Fruit fly (Drosophila melanogaster) whole organism, wandering third instar larva: ENCODE data around the gene rb.

Experiments used
- Abd-B ChIP-seq: fragments of >200 bp; optimal IDR thresholded peaks from 2 replicates; lab custom pipeline; 2017; ENCODE audit warnings: missing biosample characterization, missing genetic modification characterization
- CG32264 ChIP-seq: fragments of 200-800 bp; sonication (Bioruptor generic); optimal IDR thresholded peaks from 2 replicates; lab custom pipeline; 2016; ENCODE audit warnings: missing biosample characterization, missing genetic modification characterization
- CG9705 ChIP-seq: fragments of 200-800 bp; sonication (Bioruptor generic); optimal IDR thresholded peaks from 2 replicates; lab custom pipeline; 2018; ENCODE audit warnings: missing biosample characterization, mild to moderate bottlenecking, missing genetic modification characterization
- CrebA ChIP-seq: fragments of 200-800 bp; sonication (Bioruptor generic); optimal IDR thresholded peaks from 2 replicates; lab custom pipeline; 2016; ENCODE audit warnings: missing biosample characterization, mild to moderate bottlenecking, missing genetic modification characterization, borderline replicate concordance
- Dfd ChIP-seq: fragments of >200 bp; optimal IDR thresholded peaks from 2 replicates; lab custom pipeline; 2017; ENCODE audit warnings: missing biosample characterization, missing genetic modification characterization
- Dif ChIP-seq: fragments of 200-275, 200-300 bp; sonication (Bioruptor generic); optimal IDR thresholded peaks from 2 replicates; lab custom pipeline; 2018; ENCODE audit warnings: missing biosample characterization, missing genetic modification characterization; ENCODE audit not compliant: partially characterized antibody
- GATAd ChIP-seq: sonication (Bioruptor generic); optimal IDR thresholded peaks from 2 replicates; lab custom pipeline; 2016; ENCODE audit warnings: missing biosample characterization, missing genetic modification characterization
- HLH106 ChIP-seq: fragments of 200-800 bp; optimal IDR thresholded peaks from 3 replicates; lab custom pipeline; 2019; ENCODE audit warnings: missing biosample characterization, mild to moderate bottlenecking, missing genetic modification characterization, moderate library complexity
- Hnf4 ChIP-seq: fragments of 200-800 bp; sonication (Bioruptor generic); optimal IDR thresholded peaks from 2 replicates; lab custom pipeline; 2016; ENCODE audit warnings: missing biosample characterization, mild to moderate bottlenecking, missing genetic modification characterization
- Hr78 ChIP-seq: fragments of >200 bp; optimal IDR thresholded peaks from 2 replicates; lab custom pipeline; 2017; ENCODE audit warnings: missing biosample characterization, missing genetic modification characterization
- Hr83 ChIP-seq: fragments of 200-300 bp; sonication (Bioruptor generic); optimal IDR thresholded peaks from 2 replicates; lab custom pipeline; 2016; ENCODE audit warnings: missing biosample characterization, mild to moderate bottlenecking, missing genetic modification characterization, moderate library complexity; ENCODE audit not compliant: poor library complexity, severe bottlenecking
- Jra ChIP-seq: sonication (Bioruptor generic); optimal IDR thresholded peaks from 2 replicates; lab custom pipeline; 2016; ENCODE audit warnings: missing biosample characterization, missing genetic modification characterization
- Mio ChIP-seq: sonication (Bioruptor generic); optimal IDR thresholded peaks from 2 replicates; lab custom pipeline; 2016; ENCODE audit warnings: missing biosample characterization, missing genetic modification characterization
- Myc ChIP-seq: fragments of >200 bp; optimal IDR thresholded peaks from 2 replicates; lab custom pipeline; 2017
- N ChIP-seq: fragments of >200 bp; optimal IDR thresholded peaks from 2 replicates; lab custom pipeline; 2018; ENCODE audit warnings: missing biosample characterization, missing external identifiers, missing genetic modification characterization
- OdsH ChIP-seq: fragments of 200-800 bp; sonication (Bioruptor generic); optimal IDR thresholded peaks from 2 replicates; lab custom pipeline; 2016; ENCODE audit warnings: missing biosample characterization, mild to moderate bottlenecking, missing genetic modification characterization
- Rel ChIP-seq, 2 experiments: fragments of 200-800 bp; sonication (Bioruptor generic) in 1 of 2; optimal IDR thresholded peaks; 2 replicates in 1 of 2; 3 replicates in 1 of 2; lab custom pipeline; 2016 to 2019; ENCODE audit warnings: mild to moderate bottlenecking in 2 of 2, missing biosample characterization in 2 of 2, missing genetic modification characterization in 2 of 2, moderate library complexity in 1 of 2
- Sp1 ChIP-seq: fragments of 200-800 bp; sonication (Bioruptor generic); optimal IDR thresholded peaks from 3 replicates; lab custom pipeline; 2019; ENCODE audit warnings: missing biosample characterization, mild to moderate bottlenecking, missing genetic modification characterization, moderate library complexity
- Vsx2 ChIP-seq: fragments of 200-300, 225-300 bp; sonication (Bioruptor generic); optimal IDR thresholded peaks from 2 replicates; lab custom pipeline; 2018; ENCODE audit warnings: missing biosample characterization, missing genetic modification characterization; ENCODE audit not compliant: partially characterized antibody
- br ChIP-seq: fragments of 200-800 bp; sonication (Bioruptor generic); optimal IDR thresholded peaks from 2 replicates; lab custom pipeline; 2016; ENCODE audit warnings: missing biosample characterization, missing genetic modification characterization
- brk ChIP-seq: fragments of 200-800 bp; sonication (Bioruptor generic); optimal IDR thresholded peaks from 2 replicates; lab custom pipeline; 2016; ENCODE audit warnings: missing biosample characterization, mild to moderate bottlenecking, missing genetic modification characterization
- dl ChIP-seq, 2 experiments: fragments of 175-275, 200-275 bp in 1 of 2; fragments of 200-275 bp in 1 of 2; sonication (Bioruptor generic); optimal IDR thresholded peaks; lab custom pipeline; 2018; ENCODE audit warnings: mild to moderate bottlenecking in 2 of 2, missing biosample characterization in 2 of 2, missing genetic modification characterization in 2 of 2, moderate library complexity in 2 of 2; ENCODE audit not compliant: partially characterized antibody in 2 of 2, insufficient read depth in 1 of 2
- dmrt93B ChIP-seq: fragments of 200-800 bp; sonication (Bioruptor generic); optimal IDR thresholded peaks from 2 replicates; lab custom pipeline; 2018; ENCODE audit warnings: missing biosample characterization, mild to moderate bottlenecking, missing genetic modification characterization
- dsf ChIP-seq: sonication (Bioruptor generic); optimal IDR thresholded peaks from 2 replicates; lab custom pipeline; 2016; ENCODE audit warnings: missing biosample characterization, missing genetic modification characterization, borderline replicate concordance
- ey ChIP-seq: fragments of 200-800 bp; sonication (Bioruptor generic); optimal IDR thresholded peaks from 2 replicates; lab custom pipeline; 2016; ENCODE audit warnings: missing biosample characterization, missing genetic modification characterization
- foxo ChIP-seq, 2 experiments: fragments of 200-800 bp; sonication (Bioruptor generic); optimal IDR thresholded peaks; 2 replicates in 1 of 2; 3 replicates in 1 of 2; lab custom pipeline; 2016 to 2017; ENCODE audit warnings: missing biosample characterization in 2 of 2, missing genetic modification characterization in 2 of 2
- fru ChIP-seq: fragments of 200-800 bp; sonication (Bioruptor generic); optimal IDR thresholded peaks from 3 replicates; lab custom pipeline; 2016; ENCODE audit warnings: missing biosample characterization, mild to moderate bottlenecking, missing genetic modification characterization
- h ChIP-seq: fragments of 200-800 bp; sonication (Bioruptor generic); optimal IDR thresholded peaks from 3 replicates; lab custom pipeline; 2016; ENCODE audit warnings: missing biosample characterization, mild to moderate bottlenecking, missing genetic modification characterization
- jim ChIP-seq: fragments of 175-275, 200-325 bp; sonication (Bioruptor generic); optimal IDR thresholded peaks from 2 replicates; lab custom pipeline; 2016; ENCODE audit warnings: missing biosample characterization, mild to moderate bottlenecking, missing genetic modification characterization
- lola ChIP-seq: fragments of >200 bp; optimal IDR thresholded peaks from 2 replicates; lab custom pipeline; 2017; ENCODE audit warnings: missing biosample characterization, missing genetic modification characterization
- pan ChIP-seq: fragments of >200 bp; optimal IDR thresholded peaks from 2 replicates; lab custom pipeline; 2017
- psq ChIP-seq: fragments of 200-800 bp; sonication (Bioruptor generic); optimal IDR thresholded peaks from 3 replicates; lab custom pipeline; 2017; ENCODE audit warnings: missing biosample characterization, mild to moderate bottlenecking, missing genetic modification characterization, moderate library complexity
- rgr ChIP-seq: fragments of 200-800 bp; sonication (Bioruptor generic); optimal IDR thresholded peaks from 3 replicates; lab custom pipeline; 2016; ENCODE audit warnings: missing biosample characterization, mild to moderate bottlenecking, missing genetic modification characterization
- sage ChIP-seq: fragments of 200-800 bp; sonication (Bioruptor generic); optimal IDR thresholded peaks from 2 replicates; lab custom pipeline; 2016; ENCODE audit warnings: missing biosample characterization, mild to moderate bottlenecking, missing genetic modification characterization
- sv ChIP-seq: fragments of 200-800 bp; sonication (Bioruptor generic); optimal IDR thresholded peaks from 3 replicates; lab custom pipeline; 2016; ENCODE audit warnings: missing biosample characterization, missing genetic modification characterization
- tai ChIP-seq: sonication (Bioruptor generic); optimal IDR thresholded peaks from 2 replicates; lab custom pipeline; 2016; ENCODE audit warnings: missing biosample characterization, missing genetic modification characterization
- usp ChIP-seq: fragments of >200 bp; optimal IDR thresholded peaks from 2 replicates; lab custom pipeline; 2017; ENCODE audit warnings: missing biosample characterization, missing genetic modification characterization
- woc ChIP-seq: sonication (Bioruptor generic); optimal IDR thresholded peaks from 2 replicates; lab custom pipeline; 2016; ENCODE audit warnings: missing biosample characterization, mild to moderate bottlenecking, missing genetic modification characterization

The rb gene

dm6 chrX:4563980-4564379, 23.6 kb upstream of the rb start:
- no peak for TF ChIP-seq dmrt93B (GFP tag; lab: Kevin White, UChicago)
- no peak for TF ChIP-seq dl (GFP tag; optimal IDR thresholded peaks at IDR 0.05; lab: Kevin White, UChicago; ENCODE audit: insufficient read depth in 1 of 2, partially characterized antibody in 2 of 2)
- TF ChIP-seq h (GFP tag; lab: Kevin White, UChicago) = no peak
- no peak for TF ChIP-seq woc (GFP tag; lab: Kevin White, UChicago)
- no peak for TF ChIP-seq CG32264 (GFP tag; lab: Kevin White, UChicago)
- no peak for TF ChIP-seq psq (GFP tag; lab: Kevin White, UChicago)
- no peak for TF ChIP-seq Sp1 (GFP tag; lab: Kevin White, UChicago)
- TF ChIP-seq rgr (GFP tag; lab: Kevin White, UChicago) = no peak
- no peak for TF ChIP-seq foxo (GFP tag; optimal IDR thresholded peaks at IDR 0.05; lab: Kevin White, UChicago)
- TF ChIP-seq GATAd (GFP tag; lab: Kevin White, UChicago) = no peak
- no peak for TF ChIP-seq lola (GFP tag; lab: Kevin White, UChicago)
- TF ChIP-seq Jra = no peak
- no peak for TF ChIP-seq tai
- TF ChIP-seq N (GFP tag; lab: Kevin White, UChicago) = no peak
- no peak for TF ChIP-seq Dfd (GFP tag; lab: Kevin White, UChicago)

dm6 chrX:4560182-4560845, 19.9 kb upstream of the rb start:
- TF ChIP-seq GATAd (GFP tag; lab: Kevin White, UChicago) (no peak), tai (no peak), CG32264 (GFP tag; lab: Kevin White, UChicago) (no peak), Hr78 (no peak), Hnf4 (no peak), HLH106 (tag; lab: Kevin White, UChicago) (peak; percentile 49), usp (GFP tag; lab: Kevin White, UChicago) (no peak), psq (GFP tag; lab: Kevin White, UChicago) (peak; percentile 18), lola (GFP tag; lab: Kevin White, UChicago) (no peak), dl (GFP tag; optimal IDR thresholded peaks at IDR 0.05; lab: Kevin White, UChicago; ENCODE audit: insufficient read depth in 1 of 2, partially characterized antibody in 2 of 2) (no peak), Mio (GFP tag; lab: Kevin White, UChicago) (no peak), CG9705 (no peak), foxo (GFP tag; optimal IDR thresholded peaks at IDR 0.05; lab: Kevin White, UChicago) (peak in 1 of 2 experiments; percentile 35), Hr83 (GFP tag; lab: Kevin White, UChicago) (no peak), Rel (GFP tag; optimal IDR thresholded peaks at IDR 0.05; lab: Kevin White, UChicago) (no peak), Rel (tag; optimal IDR thresholded peaks at IDR 0.05; lab: Kevin White, UChicago) (no peak), Dfd (GFP tag; lab: Kevin White, UChicago) (no peak), br (GFP tag; lab: Kevin White, UChicago) (no peak), brk (GFP tag; lab: Kevin White, UChicago) (no peak), OdsH (no peak), Myc (lab: Kevin White, UChicago) (no peak), sage (no peak), rgr (GFP tag; lab: Kevin White, UChicago) (peak; percentile 31), ey (GFP tag; lab: Kevin White, UChicago) (peak; percentile 19), Jra (no peak), woc (GFP tag; lab: Kevin White, UChicago) (no peak), Dif (no peak), pan (lab: Kevin White, UChicago) (no peak), Vsx2 (GFP tag; lab: Kevin White, UChicago) (no peak), CrebA (GFP tag; lab: Kevin White, UChicago) (no peak), dmrt93B (GFP tag; lab: Kevin White, UChicago) (peak; percentile 4), jim (GFP tag; lab: Kevin White, UChicago) (no peak), h (GFP tag; lab: Kevin White, UChicago) (peak; percentile 48), Sp1 (GFP tag; lab: Kevin White, UChicago) (peak; percentile 9), N (GFP tag; lab: Kevin White, UChicago) (no peak), Abd-B (GFP tag; lab: Kevin White, UChicago) (no peak), fru (GFP tag; lab: Kevin White, UChicago) (peak; percentile 36), sv (GFP tag; lab: Kevin White, UChicago) (no peak), dsf (GFP tag; lab: Kevin White, UChicago) (no peak)
- TF ChIP-seq, all 38 proteins: peak for 9
